Fruit fly (Drosophila melanogaster): ENCODE measurements around the gene CG43294.

The CG43294 gene

dm6 chr3L:11973690-11974089, 15.6 kb downstream of the CG43294 start, which contains the start of gene CG42397:
CG42397 (minus strand) TSS chr3L:11973790.
- TF ChIP-seq noc (tag; optimal IDR thresholded peaks at IDR 0.05), result no peak

dm6 chr3L:11974605-11975004, 16.5 kb downstream of the CG43294 start, which contains the start of gene CG14125:
CG14125 (plus strand) TSS chr3L:11974905.
- TF ChIP-seq noc (tag; optimal IDR thresholded peaks at IDR 0.05), result no peak

dm6 chr3L:11975811-11976210, 17.7 kb downstream of the CG43294 start, which contains the start of gene CG43896:
CG43896 (plus strand) TSS chr3L:11976111.
- no peak for TF ChIP-seq noc (tag; optimal IDR thresholded peaks at IDR 0.05)

dm6 chr3L:11984606-11985005, 26.5 kb downstream of the CG43294 start, which contains the start of gene CG6938:
CG6938 (plus strand) TSS chr3L:11984906.
- no peak for TF ChIP-seq noc (tag; optimal IDR thresholded peaks at IDR 0.05)

- no peak for TF ChIP-seq noc (tag; optimal IDR thresholded peaks at IDR 0.05)
Observed at dm6 chr3L:11990436-11990835, 32.4 kb downstream of the CG43294 start, which contains the start of gene CG6931. CG6931 (plus strand) TSS chr3L:11990736.

dm6 chr3L:11992960-11993359, 34.9 kb downstream of the CG43294 start, which contains the start of gene viaf:
viaf (minus strand) TSS chr3L:11993179.
- no peak for TF ChIP-seq noc (tag; optimal IDR thresholded peaks at IDR 0.05)

- no peak for TF ChIP-seq noc (tag; optimal IDR thresholded peaks at IDR 0.05)
Observed at dm6 chr3L:11997959-11998358, 39.9 kb downstream of the CG43294 start, which contains the start of gene Grip163. Grip163 (minus strand) TSS chr3L:11998138.

- no peak for TF ChIP-seq noc (tag; optimal IDR thresholded peaks at IDR 0.05)
Observed at dm6 chr3L:12002321-12003248, 44.5 kb downstream of the CG43294 start, which contains the start of the genes Pop2 and CG6928. Pop2 (minus strand) TSS chr3L:12002915. CG6928 (plus strand) TSS chr3L:12003155.

dm6 chr3L:12003457-12003856, 45.4 kb downstream of the CG43294 start:
- TF ChIP-seq noc (tag; optimal IDR thresholded peaks at IDR 0.05), result no peak

- TF ChIP-seq noc (tag; optimal IDR thresholded peaks at IDR 0.05), result no peak
Observed at dm6 chr3L:12004136-12004535, 46.1 kb downstream of the CG43294 start.

dm6 chr3L:12007945-12008344, 49.9 kb downstream of the CG43294 start:
- TF ChIP-seq noc (tag; optimal IDR thresholded peaks at IDR 0.05), result no peak

Measured in whole organism, larva.